Fruit fly (Drosophila melanogaster): Measurements from ENCODE around the gene Spp.
A peak's percentile ranks its signal among the peaks of the same experiment; 100 is the strongest.

The Spp gene

DNA sequence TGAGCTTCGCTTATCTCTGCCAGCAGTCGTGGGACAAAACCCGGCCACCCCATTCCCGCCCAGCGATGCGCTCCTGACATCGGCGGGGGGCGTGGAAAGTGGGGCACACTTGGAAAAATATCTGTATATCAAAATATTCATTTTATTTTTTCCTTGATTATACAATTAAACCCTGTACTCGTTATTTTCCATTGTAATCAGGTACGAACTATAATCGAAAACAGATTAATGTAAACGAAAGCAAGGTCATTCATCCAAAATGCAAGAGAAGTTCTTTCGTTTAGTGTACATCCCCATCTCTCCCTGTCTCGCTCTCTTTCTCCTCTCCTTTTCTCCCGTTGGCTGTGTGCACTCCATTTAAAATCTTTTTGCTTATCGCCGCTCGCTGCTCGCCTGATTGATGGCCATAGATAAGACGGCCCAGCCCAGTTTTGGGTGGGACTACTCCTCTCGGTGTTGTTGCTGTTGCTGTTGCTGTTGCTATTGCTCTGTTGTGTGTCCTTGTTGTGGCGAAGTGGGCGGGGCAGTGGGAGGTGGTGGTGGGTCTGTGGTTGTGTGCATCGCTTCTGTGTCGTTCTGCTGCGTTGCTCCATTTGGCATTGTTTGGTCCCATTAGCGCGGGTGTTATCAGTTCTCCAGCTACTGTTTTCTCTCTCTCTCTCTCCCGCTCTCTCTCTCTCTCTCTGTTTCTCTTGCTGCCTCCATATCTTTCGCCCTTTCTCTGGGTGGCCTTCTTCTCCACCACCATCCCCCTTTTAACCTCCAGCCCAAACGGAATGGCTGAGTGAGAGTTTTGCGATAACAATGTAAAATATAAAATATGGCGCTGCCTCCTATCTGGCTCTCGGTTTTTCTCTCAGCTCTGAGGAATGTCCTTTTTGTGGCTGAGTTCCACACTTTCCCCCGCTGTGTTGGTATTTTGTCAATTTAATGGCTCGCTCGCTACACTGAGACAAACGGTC, 28.1 kb downstream of the Spp start (continued):
- TF ChIP-seq CG12155 (GFP tag; optimal IDR thresholded peaks at IDR 0.05), result peak; percentile 50
- TF ChIP-seq cad (GFP tag; optimal IDR thresholded peaks at IDR 0.05), result no peak
- TF ChIP-seq hb (GFP tag; IDR thresholded peaks at IDR 0.05; ENCODE audit: partially characterized antibody), result no peak
- TF ChIP-seq MTF-1 (GFP tag; optimal IDR thresholded peaks at IDR 0.05; ENCODE audit: borderline replicate concordance), result peak; percentile 60
- peak; percentile 58 for TF ChIP-seq CG30431 (GFP tag; optimal IDR thresholded peaks at IDR 0.05)
- peak; percentile 80 for TF ChIP-seq CG7556 (GFP tag; optimal IDR thresholded peaks at IDR 0.05)
- 0 out of 2 replicates have a peak, but pooled peaks have one; percentile 24 for TF ChIP-seq danr (GFP tag; IDR thresholded peaks at IDR 0.05)
- peak; percentile 58 for TF ChIP-seq cato (GFP tag; optimal IDR thresholded peaks at IDR 0.05; ENCODE audit: borderline replicate concordance)
- peak; percentile 88 for TF ChIP-seq row (GFP tag; IDR thresholded peaks at IDR 0.05)
- TF ChIP-seq Xrp1 (GFP tag; IDR thresholded peaks at IDR 0.05), result peak; percentile 92
- no peak for TF ChIP-seq eyg (GFP tag; optimal IDR thresholded peaks at IDR 0.05)
- peak; percentile 75 for TF ChIP-seq trem (tag; optimal IDR thresholded peaks at IDR 0.05)
- TF ChIP-seq CG3838 (GFP tag; optimal IDR thresholded peaks at IDR 0.05), result peak; percentile 33
- TF ChIP-seq CG17361 (GFP tag; IDR thresholded peaks at IDR 0.05), result peak; percentile 80
- TF ChIP-seq CG7357 (GFP tag; IDR thresholded peaks at IDR 0.05), result peak; percentile 44; the same call in 1 of the 3 replicates
- TF ChIP-seq CG9727 (GFP tag; optimal IDR thresholded peaks at IDR 0.05), result peak; percentile 75
- TF ChIP-seq btn (GFP tag; optimal IDR thresholded peaks at IDR 0.05), result no peak
- no peak for TF ChIP-seq amos (GFP tag; IDR thresholded peaks at IDR 0.05; ENCODE audit: partially characterized antibody)
- peak; percentile 58 for TF ChIP-seq CG9817 (tag; optimal IDR thresholded peaks at IDR 0.05)
- no peak for TF ChIP-seq CG4328 (GFP tag; optimal IDR thresholded peaks at IDR 0.05)
- peak; percentile 62; the same call in 1 of the 3 replicates for TF ChIP-seq CG3726 (GFP tag; IDR thresholded peaks at IDR 0.05)
- peak; percentile 82 for TF ChIP-seq Xbp1 (GFP tag; optimal IDR thresholded peaks at IDR 0.05)
- TF ChIP-seq CG15073 (GFP tag; optimal IDR thresholded peaks at IDR 0.05), result peak; percentile 24
- no peak for TF ChIP-seq CkIIα-i1 (GFP tag; IDR thresholded peaks at IDR 0.05)
- peak; percentile 38; the same call in 1 of the 3 replicates for TF ChIP-seq CG11456 (GFP tag; IDR thresholded peaks at IDR 0.05)
- TF ChIP-seq ken (GFP tag; IDR thresholded peaks at IDR 0.05), result peak; percentile 75
- TF ChIP-seq CG1832 (GFP tag; optimal IDR thresholded peaks at IDR 0.05), result peak; percentile 32
- TF ChIP-seq CG10462 (GFP tag; optimal IDR thresholded peaks at IDR 0.05), result peak; percentile 39
- TF ChIP-seq Aef1 (GFP tag; IDR thresholded peaks at IDR 0.05), result peak; percentile 51; the same call in 2 of the 3 replicates

DNA sequence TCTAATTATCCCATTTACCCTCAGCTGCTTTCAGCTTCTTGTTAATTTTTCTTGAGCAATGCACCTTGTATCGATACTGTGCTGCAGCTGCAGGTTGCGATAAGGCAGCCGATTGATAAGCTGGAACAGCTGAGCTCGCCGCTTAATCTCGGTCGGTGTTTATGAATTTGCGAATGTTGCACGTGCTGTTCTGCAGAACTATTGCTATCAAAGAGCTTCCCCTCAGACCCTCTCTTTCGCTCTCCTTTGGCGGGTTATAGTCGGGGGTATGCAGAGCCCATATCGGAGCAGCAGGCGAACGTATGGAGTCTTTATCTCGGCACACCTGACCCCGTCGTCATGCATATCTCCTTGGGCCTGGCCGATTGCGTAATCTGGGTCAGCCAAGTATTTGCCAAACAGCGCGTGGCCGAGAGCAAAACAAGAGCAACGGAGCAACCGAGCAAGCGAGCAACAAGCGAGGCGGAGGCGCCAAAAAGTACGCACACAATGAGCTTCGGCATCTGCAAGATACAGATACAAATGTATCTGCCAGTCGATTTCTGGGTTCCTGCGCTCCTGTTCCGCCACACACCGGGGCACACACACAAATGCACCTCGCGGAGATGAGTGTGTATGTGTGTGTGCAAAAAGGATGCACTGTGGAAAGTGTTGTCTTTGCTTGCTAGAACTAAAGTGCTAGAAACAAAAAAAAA, 30.2 kb downstream of the Spp start:
- TF ChIP-seq Ravus (GFP tag; IDR thresholded peaks at IDR 0.05) (no peak), Jarid2 (GFP tag; optimal IDR thresholded peaks at IDR 0.05) (no peak), kah (GFP tag; optimal IDR thresholded peaks at IDR 0.05) (no peak), jigr1 (GFP tag; IDR thresholded peaks at IDR 0.05) (no peak), CG10565 (GFP tag; optimal IDR thresholded peaks at IDR 0.05) (no peak), CG12104 (GFP tag; optimal IDR thresholded peaks at IDR 0.05) (no peak), Pdp1 (GFP tag; optimal IDR thresholded peaks at IDR 0.05) (peak in 1 of 2 experiments; percentile 80), scrt (GFP tag; optimal IDR thresholded peaks at IDR 0.05) (peak; percentile 61), Aef1 (GFP tag; IDR thresholded peaks at IDR 0.05) (no peak), CG10959 (GFP tag; IDR thresholded peaks at IDR 0.05) (no peak), cg (GFP tag; optimal IDR thresholded peaks at IDR 0.05) (peak; percentile 25), CG31224 (GFP tag; IDR thresholded peaks at IDR 0.05) (peak; percentile 91), Med (GFP tag) (peak; percentile 31), Deaf1 (tag; optimal IDR thresholded peaks at IDR 0.05) (peak; percentile 38), amos (GFP tag; IDR thresholded peaks at IDR 0.05; ENCODE audit: partially characterized antibody) (no peak), CG6854 (GFP tag; optimal IDR thresholded peaks at IDR 0.05) (no peak), bab2 (GFP tag; optimal IDR thresholded peaks at IDR 0.05) (no peak), btn (GFP tag; optimal IDR thresholded peaks at IDR 0.05) (no peak), Dp (GFP tag; optimal IDR thresholded peaks at IDR 0.05) (no peak), cwo (GFP tag; optimal IDR thresholded peaks at IDR 0.05) (peak; percentile 0), CG13894 (tag; optimal IDR thresholded peaks at IDR 0.05) (peak; percentile 0), hth (optimal IDR thresholded peaks at IDR 0.05) (no peak)

Measured in whole organism, embryonic.